Fruit fly (Drosophila melanogaster): Measurements from ENCODE around the gene ND-ACP.

dm6 chr3L:1368201-1368617 is 38.5 kb downstream of the ND-ACP start:
- TF ChIP-seq Eip75B (GFP tag; optimal IDR thresholded peaks at IDR 0.05) (peak; percentile 67), vri (GFP tag; optimal IDR thresholded peaks at IDR 0.05) (peak; percentile 71), CG16779 (tag; optimal IDR thresholded peaks at IDR 0.05) (no peak), CG3919 (GFP tag; optimal IDR thresholded peaks at IDR 0.05) (peak; percentile 68), Hr39 (GFP tag; optimal IDR thresholded peaks at IDR 0.05) (peak; percentile 89), salr (GFP tag; optimal IDR thresholded peaks at IDR 0.05) (no peak), CG4318 (GFP tag; optimal IDR thresholded peaks at IDR 0.05) (no peak), spab (GFP tag; optimal IDR thresholded peaks at IDR 0.05) (peak; percentile 21), CG34406 (GFP tag; optimal IDR thresholded peaks at IDR 0.05) (peak; percentile 77), dsx (GFP tag; optimal IDR thresholded peaks at IDR 0.05; ENCODE audit: poor library complexity, severe bottlenecking) (peak; percentile 11), CG10669 (GFP tag; optimal IDR thresholded peaks at IDR 0.05) (peak; percentile 32), OdsH (GFP tag; optimal IDR thresholded peaks at IDR 0.05) (peak; percentile 73), topi (GFP tag; optimal IDR thresholded peaks at IDR 0.05) (peak; percentile 83), Sox102F (GFP tag; optimal IDR thresholded peaks at IDR 0.05) (peak; percentile 38)

Data from whole organism, prepupa.